Fruit fly (Drosophila melanogaster): ENCODE data around the gene CG13032.

DNA sequence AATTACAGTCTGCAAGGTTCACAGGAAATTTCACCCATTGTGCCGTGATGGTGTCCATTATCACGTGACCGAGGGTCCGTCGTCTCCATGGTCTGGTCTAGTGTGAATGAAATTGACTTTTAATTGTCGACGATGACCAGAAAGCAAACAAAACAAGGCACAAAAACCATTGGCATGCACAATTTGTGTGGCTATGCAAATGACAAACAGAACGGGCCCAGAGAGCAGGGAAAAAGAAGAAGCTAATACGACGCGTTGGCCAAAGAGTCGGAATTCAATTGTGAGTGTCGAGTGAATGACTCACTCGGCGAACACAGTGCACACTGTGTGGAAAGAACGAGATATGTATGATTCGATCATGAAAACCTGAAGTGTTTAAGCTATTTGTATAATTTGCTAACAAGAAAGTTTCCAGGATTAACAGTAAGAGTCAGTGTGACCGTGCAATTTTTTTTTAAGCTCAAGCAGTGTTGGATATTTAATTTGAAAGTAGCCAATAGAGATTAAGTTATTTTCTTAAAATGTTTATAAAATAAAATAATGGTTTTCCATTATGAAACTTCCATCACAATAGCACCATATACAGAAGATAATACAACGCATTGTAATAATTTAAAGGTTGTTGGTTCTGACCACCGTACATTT is 38.1 kb upstream of the CG13032 start:
- TF ChIP-seq CTCF (optimal IDR thresholded peaks at IDR 0.05), result no peak
- no peak for TF ChIP-seq CG8478 (optimal IDR thresholded peaks at IDR 0.05)

All from S2 (cell line).